Fruit fly (Drosophila melanogaster) S2 (cell line): ENCODE data around the gene CG31176.

Experiments used
- CG8478 ChIP-seq: fragments of >200 bp; optimal IDR thresholded peaks from 2 replicates; lab custom pipeline; 2018
- CTCF ChIP-seq, 2 experiments: fragments of >200 bp; optimal IDR thresholded peaks; 2 replicates each; lab custom pipeline; 2018

CG31176 gene

dm6 chr3R:21654755-21655154 is 64.7 kb downstream of the CG31176 start:
- TF ChIP-seq CTCF (optimal IDR thresholded peaks at IDR 0.05; lab: Kevin White, UChicago) (no peak), CG8478 (lab: Kevin White, UChicago) (no peak)

DNA sequence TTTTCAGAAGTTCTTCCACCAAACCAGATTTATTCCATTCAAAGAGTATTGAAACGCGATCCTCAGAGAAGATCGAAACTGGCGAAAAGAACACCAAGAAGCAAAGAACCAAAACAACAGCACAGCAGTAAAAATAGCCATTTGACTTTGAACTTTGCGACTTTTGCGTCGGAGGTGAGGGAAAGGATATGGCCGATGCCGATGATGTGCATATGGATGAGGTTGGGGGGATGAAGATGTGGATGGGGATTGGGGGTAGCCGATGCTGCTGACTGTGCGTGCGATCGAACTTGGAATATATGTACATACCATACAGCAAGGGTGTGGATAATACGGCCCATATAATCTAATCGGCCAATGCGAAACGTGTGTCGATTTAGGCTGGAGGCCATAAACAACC is 66.0 kb downstream of the CG31176 start:
- TF ChIP-seq CTCF (optimal IDR thresholded peaks at IDR 0.05; lab: Kevin White, UChicago) (no peak), CG8478 (lab: Kevin White, UChicago) (no peak)

dm6 chr3R:21652891-21653394 is 66.5 kb downstream of the CG31176 start:
- no peak for TF ChIP-seq CG8478 (lab: Kevin White, UChicago)
- TF ChIP-seq CTCF (optimal IDR thresholded peaks at IDR 0.05; lab: Kevin White, UChicago) = no peak

DNA sequence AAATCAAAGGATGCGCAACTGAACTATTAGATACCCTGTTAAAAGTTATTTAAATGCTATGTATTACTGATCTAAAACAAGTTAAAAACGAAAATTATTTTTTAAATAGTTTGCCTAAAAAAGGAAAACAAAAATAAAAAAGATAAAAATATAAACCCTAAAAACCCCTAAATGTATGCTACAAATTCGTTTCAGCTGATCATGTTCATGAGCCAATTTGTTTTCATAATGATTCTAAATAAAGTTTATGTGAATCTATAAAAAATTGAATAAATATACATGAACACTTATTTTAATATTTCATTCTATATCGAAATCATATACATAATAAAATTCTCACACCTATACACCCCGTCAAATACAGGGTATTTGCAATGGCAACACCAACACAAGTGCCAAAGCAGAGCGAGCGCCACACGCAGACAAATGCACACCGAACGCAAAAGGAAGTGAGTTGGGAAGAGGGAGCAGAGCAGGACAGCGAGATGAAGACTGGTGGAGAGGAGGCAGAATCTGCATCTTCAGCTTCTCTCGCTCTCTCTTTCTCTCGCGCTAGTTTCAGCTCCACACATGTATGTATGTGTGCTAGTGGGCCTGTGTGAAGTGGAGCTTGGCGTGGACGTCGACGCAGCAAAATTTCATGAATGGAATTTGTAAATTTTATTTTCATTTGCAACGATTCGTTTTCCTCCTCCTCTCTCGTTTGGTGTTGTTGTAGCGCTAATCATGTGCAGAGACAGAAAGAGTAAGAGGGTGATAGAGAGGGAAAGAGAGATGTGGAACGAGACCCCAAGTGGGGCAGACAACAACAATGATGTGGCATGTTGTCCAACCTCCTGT is 68.2 kb downstream of the CG31176 start:
- TF ChIP-seq CTCF (optimal IDR thresholded peaks at IDR 0.05; lab: Kevin White, UChicago) (no peak), CG8478 (lab: Kevin White, UChicago) (no peak)

DNA sequence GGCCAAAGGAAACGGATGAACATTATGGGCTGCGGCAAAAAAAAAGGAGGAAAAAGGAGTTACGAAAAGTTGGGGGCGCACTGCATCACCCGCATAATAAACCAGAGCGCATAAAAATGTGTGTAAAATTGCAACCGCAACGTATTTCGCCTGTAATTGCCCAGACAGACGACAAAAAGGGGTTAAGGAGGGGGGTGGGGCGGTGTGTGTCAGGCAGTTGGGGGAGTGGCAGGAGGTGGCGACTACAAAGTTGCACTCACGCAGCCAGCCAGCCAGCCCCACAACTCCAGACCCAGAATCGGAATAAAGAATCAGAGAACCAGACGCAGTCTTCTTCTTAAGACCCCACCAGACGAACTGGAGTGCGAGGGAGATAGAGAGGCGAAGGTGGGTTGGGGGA is 69.0 kb downstream of the CG31176 start:
- TF ChIP-seq CTCF (optimal IDR thresholded peaks at IDR 0.05; lab: Kevin White, UChicago) (no peak), CG8478 (lab: Kevin White, UChicago) (no peak)

dm6 chr3R:21649823-21650499 is 69.5 kb downstream of the CG31176 start:
- TF ChIP-seq CTCF (optimal IDR thresholded peaks at IDR 0.05; lab: Kevin White, UChicago) (no peak), CG8478 (lab: Kevin White, UChicago) (no peak)

DNA sequence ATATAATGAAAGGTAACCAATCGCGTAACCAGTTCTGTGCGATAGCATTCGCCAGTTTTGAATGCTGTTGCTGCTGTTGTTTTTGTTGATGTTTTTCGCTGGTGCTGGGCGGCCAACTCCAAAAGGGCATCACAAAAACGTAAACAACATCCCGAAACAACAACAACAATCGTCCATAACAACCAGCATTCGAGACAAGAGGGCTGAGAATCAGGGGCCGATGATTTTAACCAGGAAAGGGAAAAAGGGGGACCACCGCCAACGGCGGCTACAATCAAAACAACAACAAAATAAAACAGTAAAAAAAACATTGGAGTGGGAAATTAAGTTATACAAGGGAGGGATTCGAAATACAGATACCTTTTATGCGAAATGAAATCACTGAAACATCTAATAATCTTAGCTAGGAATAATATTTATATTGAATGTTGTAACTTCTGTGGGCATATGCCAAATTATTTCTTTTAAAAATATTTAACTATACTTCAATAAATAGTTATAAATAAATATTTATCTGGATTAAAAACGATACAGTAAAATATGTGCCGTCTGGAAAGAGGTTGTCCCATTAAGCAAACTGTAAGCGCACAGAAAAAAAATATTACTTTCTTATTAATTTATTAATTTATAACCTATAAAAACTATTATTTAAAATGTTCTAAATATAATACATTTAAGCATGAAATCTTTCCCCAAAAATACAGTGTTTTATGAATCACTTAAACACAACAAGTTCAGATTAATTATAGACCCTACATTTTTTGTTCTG is 70.2 kb downstream of the CG31176 start:
- TF ChIP-seq CG8478 (lab: Kevin White, UChicago) (no peak), CTCF (optimal IDR thresholded peaks at IDR 0.05; lab: Kevin White, UChicago) (no peak)

dm6 chr3R:21648460-21648859 is 71.0 kb downstream of the CG31176 start:
- no peak for TF ChIP-seq CG8478 (lab: Kevin White, UChicago)
- TF ChIP-seq CTCF (optimal IDR thresholded peaks at IDR 0.05; lab: Kevin White, UChicago) = no peak

- TF ChIP-seq CTCF (optimal IDR thresholded peaks at IDR 0.05; lab: Kevin White, UChicago) = no peak
- no peak for TF ChIP-seq CG8478 (lab: Kevin White, UChicago)
Measured at dm6 chr3R:21645904-21646664, 73.4 kb downstream of the CG31176 start.

dm6 chr3R:21644222-21644621 is 75.2 kb downstream of the CG31176 start:
- TF ChIP-seq CTCF (optimal IDR thresholded peaks at IDR 0.05; lab: Kevin White, UChicago) (no peak), CG8478 (lab: Kevin White, UChicago) (no peak)

- no peak for TF ChIP-seq CTCF (optimal IDR thresholded peaks at IDR 0.05; lab: Kevin White, UChicago)
- TF ChIP-seq CG8478 (lab: Kevin White, UChicago) = no peak
Measured at dm6 chr3R:21643197-21643596, 76.3 kb downstream of the CG31176 start.

dm6 chr3R:21642301-21642700 is 77.2 kb downstream of the CG31176 start:
- no peak for TF ChIP-seq CG8478 (lab: Kevin White, UChicago)

DNA sequence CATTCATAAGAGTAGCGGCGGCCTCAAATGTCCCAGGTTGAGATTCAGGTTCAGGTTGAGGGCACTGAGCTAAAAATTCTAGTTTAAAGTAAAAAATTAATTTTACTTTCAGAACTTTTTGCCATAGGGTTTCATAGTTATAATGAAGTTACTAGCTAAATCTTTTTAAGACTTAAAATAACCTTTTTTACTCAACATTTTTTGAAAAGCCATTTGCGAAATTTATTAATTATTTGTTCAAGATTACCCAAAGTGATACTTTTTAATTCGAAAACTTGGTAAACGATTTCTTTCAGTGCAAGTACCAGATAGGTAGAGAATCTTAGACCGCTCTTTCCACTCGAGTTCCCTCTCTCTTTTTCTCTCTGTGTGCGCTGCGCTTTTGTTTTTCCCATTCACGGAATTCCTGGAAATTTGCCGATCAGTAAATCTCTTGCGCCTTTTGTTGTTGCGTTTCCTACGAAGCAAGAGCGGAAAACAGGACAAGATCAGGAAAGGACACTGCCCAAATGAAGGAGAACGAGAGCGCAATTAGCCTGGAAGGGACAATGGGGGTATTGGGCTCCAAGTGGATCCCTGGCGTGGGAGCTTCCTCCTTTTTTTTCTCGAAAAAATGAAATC is 77.8 kb downstream of the CG31176 start:
- TF ChIP-seq CTCF (optimal IDR thresholded peaks at IDR 0.05; lab: Kevin White, UChicago) = no peak
- no peak for TF ChIP-seq CG8478 (lab: Kevin White, UChicago)
